Comparison of ENCODE assay signal across 5 fruit fly cellular contexts in the genomic region with DNA sequence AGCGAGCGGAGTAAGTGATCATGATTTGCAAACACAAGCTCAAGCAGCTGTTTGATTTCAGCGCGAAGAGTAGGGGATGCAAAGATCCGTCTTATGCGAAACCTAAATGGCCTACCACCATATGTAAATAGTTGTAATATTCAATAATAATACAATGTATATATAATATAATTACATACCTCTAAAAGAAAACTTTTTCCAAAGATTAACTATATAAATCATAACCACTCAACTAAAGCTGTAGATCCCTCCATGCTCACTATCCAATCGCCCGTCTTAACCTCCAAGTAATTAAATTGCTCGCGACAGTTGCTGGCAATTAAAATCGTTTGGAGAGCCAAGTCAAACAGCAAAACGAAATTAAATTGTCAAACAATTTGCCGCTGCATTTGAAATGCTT.
TF ChIP-seq lines count a peak whose summit lies in the region.

No protein-coding gene starts in this region.

- no peak for TF ChIP-seq CTCF in whole organism, embryonic (GFP tag; optimal IDR thresholded peaks at IDR 0.05; lab: Kevin White, UChicago)

TF ChIP-seq in whole organism, adult, 20 proteins besides CTCF, POLR2A, EP300 and RAD21:
- peak; percentile 85 for TF ChIP-seq CG14711 (tag; optimal IDR thresholded peaks at IDR 0.05; lab: Kevin White, UChicago)
- TF ChIP-seq CG11617 (GFP tag; optimal IDR thresholded peaks at IDR 0.05; lab: Kevin White, UChicago): peak; percentile 38
- no peak for TF ChIP-seq cnc (optimal IDR thresholded peaks at IDR 0.05; lab: Kevin White, UChicago)
- peak; percentile 38 for TF ChIP-seq Crg-1 (GFP tag; optimal IDR thresholded peaks at IDR 0.05; lab: Kevin White, UChicago)
- peak; percentile 85 for TF ChIP-seq bab1 (GFP tag; optimal IDR thresholded peaks at IDR 0.05; lab: Kevin White, UChicago)
- peak; percentile 37 for TF ChIP-seq CG12768 (GFP tag; optimal IDR thresholded peaks at IDR 0.05; lab: Kevin White, UChicago)
- TF ChIP-seq CG7045 (GFP tag; optimal IDR thresholded peaks at IDR 0.05; lab: Kevin White, UChicago): peak; percentile 63
- peak; percentile 87 for TF ChIP-seq CG33017 (tag; optimal IDR thresholded peaks at IDR 0.05; lab: Kevin White, UChicago)
- TF ChIP-seq pad (GFP tag; optimal IDR thresholded peaks at IDR 0.05; lab: Kevin White, UChicago): no peak
- peak; percentile 82 for TF ChIP-seq CG7101 (tag; optimal IDR thresholded peaks at IDR 0.05; lab: Kevin White, UChicago)
TF ChIP-seq in whole organism, adult: peak in this region for 8.

TF ChIP-seq in whole organism, embryonic, 481 proteins besides CTCF, POLR2A, EP300 and RAD21 (continues in another document):
- TF ChIP-seq CG16813 (GFP tag; IDR thresholded peaks at IDR 0.05; lab: Robert Waterston, UW; ENCODE audit: partially characterized antibody) (no peak), jumu (GFP tag; optimal IDR thresholded peaks at IDR 0.05; lab: Kevin White, UChicago) (no peak), sob (GFP tag; IDR thresholded peaks at IDR 0.05; lab: Robert Waterston, UW) (peak; percentile 84), CG18619 (GFP tag; optimal IDR thresholded peaks at IDR 0.05; lab: Kevin White, UChicago) (peak; percentile 65), bsh (GFP tag; optimal IDR thresholded peaks at IDR 0.05; lab: Kevin White, UChicago) (peak; percentile 28 to 54), fu2 (GFP tag; optimal IDR thresholded peaks at IDR 0.05; lab: Kevin White, UChicago) (no peak), Asciz (GFP tag; optimal IDR thresholded peaks at IDR 0.05; lab: Kevin White, UChicago) (no peak), croc (GFP tag; conservative IDR thresholded peaks at IDR 0.05; lab: Robert Waterston, UW) (peak; percentile 15; the same call in 1 of the 3 replicates), pb (GFP tag; optimal IDR thresholded peaks at IDR 0.05; lab: Kevin White, UChicago) (no peak), MBD-R2 (GFP tag; IDR thresholded peaks at IDR 0.05; lab: Robert Waterston, UW) (peak; percentile 39; the same call in 1 of the 2 replicates), CG13296 (GFP tag; optimal IDR thresholded peaks at IDR 0.05; lab: Kevin White, UChicago) (peak; percentile 50), sima (GFP tag; optimal IDR thresholded peaks at IDR 0.05; lab: Kevin White, UChicago) (no peak), CG10366 (GFP tag; IDR thresholded peaks at IDR 0.05; lab: Robert Waterston, UW) (peak; percentile 82), CG11093 (GFP tag; IDR thresholded peaks at IDR 0.05; lab: Robert Waterston, UW) (peak; percentile 35; the same call in 1 of the 3 replicates), CG7271 (tag; optimal IDR thresholded peaks at IDR 0.05; lab: Kevin White, UChicago) (no peak), en (GFP tag; optimal IDR thresholded peaks at IDR 0.05; lab: Kevin White, UChicago) (no peak), grn (GFP tag; optimal IDR thresholded peaks at IDR 0.05; lab: Kevin White, UChicago) (no peak), CG17802 (tag; optimal IDR thresholded peaks at IDR 0.05; lab: Kevin White, UChicago) (no peak), Abd-B (GFP tag; optimal IDR thresholded peaks at IDR 0.05; lab: Kevin White, UChicago) (peak; percentile 55)

TF ChIP-seq in whole organism, prepupa, 60 proteins besides CTCF, POLR2A, EP300 and RAD21 (continues in another document):
- TF ChIP-seq dac (GFP tag; optimal IDR thresholded peaks at IDR 0.05; lab: Kevin White, UChicago) (peak; percentile 84), acj6 (GFP tag; optimal IDR thresholded peaks at IDR 0.05; lab: Kevin White, UChicago) (peak; percentile 88), CG16779 (tag; optimal IDR thresholded peaks at IDR 0.05; lab: Kevin White, UChicago) (peak; percentile 68), Sox102F (GFP tag; optimal IDR thresholded peaks at IDR 0.05; lab: Kevin White, UChicago) (peak; percentile 73), Eip78C (GFP tag; lab: Kevin White, UChicago) (peak; percentile 93), Smox (GFP tag; optimal IDR thresholded peaks at IDR 0.05; lab: Kevin White, UChicago) (peak; percentile 71), CG11294 (GFP tag; IDR thresholded peaks at IDR 0.05; lab: Robert Waterston, UW) (peak; percentile 92), Hr38 (GFP tag; optimal IDR thresholded peaks at IDR 0.05; lab: Kevin White, UChicago) (no peak), topi (GFP tag; optimal IDR thresholded peaks at IDR 0.05; lab: Kevin White, UChicago) (peak; percentile 75), Lpt (GFP tag; optimal IDR thresholded peaks at IDR 0.05; lab: Kevin White, UChicago) (peak; percentile 77), CG3032 (tag; optimal IDR thresholded peaks at IDR 0.05; lab: Kevin White, UChicago) (peak; percentile 82), CG32006 (GFP tag; optimal IDR thresholded peaks at IDR 0.05; lab: Kevin White, UChicago) (peak; percentile 95), vri (GFP tag; optimal IDR thresholded peaks at IDR 0.05; lab: Kevin White, UChicago) (no peak), Blimp-1 (GFP tag; optimal IDR thresholded peaks at IDR 0.05; lab: Kevin White, UChicago) (peak; percentile 40), cyc (GFP tag; optimal IDR thresholded peaks at IDR 0.05; lab: Kevin White, UChicago) (peak; percentile 58), CG6276 (GFP tag; optimal IDR thresholded peaks at IDR 0.05; lab: Kevin White, UChicago) (peak; percentile 91), CG34406 (GFP tag; optimal IDR thresholded peaks at IDR 0.05; lab: Kevin White, UChicago) (peak; percentile 85), CG6808 (GFP tag; optimal IDR thresholded peaks at IDR 0.05; lab: Kevin White, UChicago) (peak; percentile 73), CG4318 (GFP tag; optimal IDR thresholded peaks at IDR 0.05; lab: Kevin White, UChicago) (peak; percentile 84), CG1621 (tag; optimal IDR thresholded peaks at IDR 0.05; lab: Kevin White, UChicago) (peak; percentile 61)

TF ChIP-seq in whole organism, pupa, 21 proteins besides CTCF, POLR2A, EP300 and RAD21:
- TF ChIP-seq CG10348 (GFP tag; IDR thresholded peaks at IDR 0.05; lab: Robert Waterston, UW) (peak; percentile 88), rn (GFP tag; IDR thresholded peaks at IDR 0.05; lab: Robert Waterston, UW) (peak; percentile 84), CG8301 (tag; optimal IDR thresholded peaks at IDR 0.05; lab: Kevin White, UChicago) (peak; percentile 83), CG34367 (tag; optimal IDR thresholded peaks at IDR 0.05; lab: Kevin White, UChicago) (peak; percentile 76), Pif1A (GFP tag; optimal IDR thresholded peaks at IDR 0.05; lab: Kevin White, UChicago) (peak; percentile 82), CG14655 (GFP tag; optimal IDR thresholded peaks at IDR 0.05; lab: Kevin White, UChicago) (peak; percentile 91), EcR (GFP tag; optimal IDR thresholded peaks at IDR 0.05; lab: Kevin White, UChicago) (no peak), CG32121 (GFP tag; IDR thresholded peaks at IDR 0.05; lab: Robert Waterston, UW) (peak; percentile 95), CG9948 (tag; optimal IDR thresholded peaks at IDR 0.05; lab: Kevin White, UChicago) (peak; percentile 84), CG13204 (GFP tag; optimal IDR thresholded peaks at IDR 0.05; lab: Kevin White, UChicago) (no peak), Pif1B (GFP tag; optimal IDR thresholded peaks at IDR 0.05; lab: Kevin White, UChicago) (peak; percentile 81), gl (tag; optimal IDR thresholded peaks at IDR 0.05; lab: Kevin White, UChicago) (peak; percentile 51), CG4496 (GFP tag; IDR thresholded peaks at IDR 0.05; lab: Robert Waterston, UW) (peak; percentile 94), CG15710 (tag; optimal IDR thresholded peaks at IDR 0.05; lab: Kevin White, UChicago) (peak; percentile 82), CG17806 (tag; optimal IDR thresholded peaks at IDR 0.05; lab: Kevin White, UChicago) (peak; percentile 88), D1 (tag; optimal IDR thresholded peaks at IDR 0.05; lab: Kevin White, UChicago) (peak; percentile 53), CG12605 (GFP tag; IDR thresholded peaks at IDR 0.05; lab: Robert Waterston, UW) (peak; percentile 91), CG8159 (tag; optimal IDR thresholded peaks at IDR 0.05; lab: Kevin White, UChicago) (peak; percentile 87), Snoo (tag; optimal IDR thresholded peaks at IDR 0.05; lab: Kevin White, UChicago) (peak; percentile 80), Ets98B (GFP tag; IDR thresholded peaks at IDR 0.05; lab: Robert Waterston, UW) (peak; percentile 94), fd96Ca (GFP tag; IDR thresholded peaks at IDR 0.05; lab: Robert Waterston, UW) (peak; percentile 88)
TF ChIP-seq in whole organism, pupa: peak in this region for 19.

TF ChIP-seq in whole organism, wandering third instar larva, 38 proteins besides CTCF, POLR2A, EP300 and RAD21 (continues in another document):
- peak; percentile 3 for TF ChIP-seq woc (GFP tag; optimal IDR thresholded peaks at IDR 0.05; lab: Kevin White, UChicago)
- peak; percentile 46 for TF ChIP-seq sv (GFP tag; optimal IDR thresholded peaks at IDR 0.05; lab: Kevin White, UChicago)
- no peak for TF ChIP-seq Dif (GFP tag; optimal IDR thresholded peaks at IDR 0.05; lab: Kevin White, UChicago; ENCODE audit: partially characterized antibody)
- TF ChIP-seq OdsH (GFP tag; optimal IDR thresholded peaks at IDR 0.05; lab: Kevin White, UChicago): peak; percentile 72
- peak in 1 of 2 experiments; percentile 83 for TF ChIP-seq foxo (GFP tag; optimal IDR thresholded peaks at IDR 0.05; lab: Kevin White, UChicago)
- TF ChIP-seq rgr (GFP tag; optimal IDR thresholded peaks at IDR 0.05; lab: Kevin White, UChicago): peak; percentile 84
- TF ChIP-seq brk (GFP tag; optimal IDR thresholded peaks at IDR 0.05; lab: Kevin White, UChicago): peak; percentile 23
- TF ChIP-seq h (GFP tag; optimal IDR thresholded peaks at IDR 0.05; lab: Kevin White, UChicago): peak; percentile 74
- TF ChIP-seq Jra (GFP tag; optimal IDR thresholded peaks at IDR 0.05; lab: Kevin White, UChicago): no peak
- peak; percentile 5 for TF ChIP-seq CG32264 (GFP tag; optimal IDR thresholded peaks at IDR 0.05; lab: Kevin White, UChicago)
- no peak for TF ChIP-seq Dfd (GFP tag; optimal IDR thresholded peaks at IDR 0.05; lab: Kevin White, UChicago)
- TF ChIP-seq Abd-B (GFP tag; optimal IDR thresholded peaks at IDR 0.05; lab: Kevin White, UChicago): no peak
- peak; percentile 44 for TF ChIP-seq fru (GFP tag; optimal IDR thresholded peaks at IDR 0.05; lab: Kevin White, UChicago)
- no peak for TF ChIP-seq Myc (optimal IDR thresholded peaks at IDR 0.05; lab: Kevin White, UChicago)
- no peak for TF ChIP-seq Rel (GFP tag; optimal IDR thresholded peaks at IDR 0.05; lab: Kevin White, UChicago)
- no peak for TF ChIP-seq Rel (tag; optimal IDR thresholded peaks at IDR 0.05; lab: Kevin White, UChicago)
- no peak for TF ChIP-seq CrebA (GFP tag; optimal IDR thresholded peaks at IDR 0.05; lab: Kevin White, UChicago; ENCODE audit: borderline replicate concordance)
- TF ChIP-seq sage (GFP tag; optimal IDR thresholded peaks at IDR 0.05; lab: Kevin White, UChicago): peak; percentile 73
- peak; percentile 72 for TF ChIP-seq dmrt93B (GFP tag; optimal IDR thresholded peaks at IDR 0.05; lab: Kevin White, UChicago)
- no peak for TF ChIP-seq pan (optimal IDR thresholded peaks at IDR 0.05; lab: Kevin White, UChicago)
- no peak for TF ChIP-seq dl (GFP tag; optimal IDR thresholded peaks at IDR 0.05; lab: Kevin White, UChicago; ENCODE audit: insufficient read depth in 1 of 2, partially characterized antibody in 2 of 2)
- no peak for TF ChIP-seq br (GFP tag; optimal IDR thresholded peaks at IDR 0.05; lab: Kevin White, UChicago)
- peak; percentile 59 for TF ChIP-seq ey (GFP tag; optimal IDR thresholded peaks at IDR 0.05; lab: Kevin White, UChicago)
